Worm (Caenorhabditis elegans) whole organism, L2 larva: ENCODE data around the gene lgc-39.

Experiments
- alr-1 ChIP-seq: fragments of 150-350 bp; optimal IDR thresholded peaks from 2 replicates; lab custom pipeline; 2014; ENCODE audit warnings: missing biosample characterization, missing genetic modification characterization
- ama-1 ChIP-seq: fragments of 150-350 bp; optimal IDR thresholded peaks from 2 replicates; lab custom pipeline; 2018; ENCODE audit warnings: inconsistent platforms
- egl-27 ChIP-seq: sonication (generic microtip); optimal IDR thresholded peaks from 3 replicates; lab custom pipeline; 2017; ENCODE audit warnings: missing biosample characterization, missing genetic modification reagents, missing genetic modification characterization
- elt-3 ChIP-seq: sonication (generic microtip); optimal IDR thresholded peaks from 2 replicates; lab custom pipeline; 2017; ENCODE audit warnings: missing biosample characterization, missing genetic modification characterization
- fos-1 ChIP-seq: fragments of 150-350 bp; optimal IDR thresholded peaks from 2 replicates; lab custom pipeline; 2014; ENCODE audit warnings: missing biosample characterization, missing genetic modification characterization
- lin-39 ChIP-seq: fragments of 150-350 bp; optimal IDR thresholded peaks from 2 replicates; lab custom pipeline; 2014; ENCODE audit warnings: missing biosample characterization, missing genetic modification reagents, missing genetic modification characterization
- mdl-1 ChIP-seq, 2 experiments: fragments of 150-350 bp in 1 of 2; sonication (generic microtip) in 1 of 2; optimal IDR thresholded peaks; 2 replicates each; lab custom pipeline; 2017; ENCODE audit warnings: missing biosample characterization in 2 of 2, missing genetic modification characterization in 2 of 2
- nhr-11 ChIP-seq: fragments of 150-350 bp; optimal IDR thresholded peaks from 2 replicates; lab custom pipeline; 2014; ENCODE audit warnings: missing biosample characterization, missing genetic modification characterization
- nhr-23 ChIP-seq: fragments of 150-350 bp; optimal IDR thresholded peaks from 2 replicates; lab custom pipeline; 2014; ENCODE audit warnings: missing biosample characterization, missing genetic modification reagents, missing genetic modification characterization
- nhr-25 ChIP-seq: fragments of 150-350 bp; sonication (generic microtip); optimal IDR thresholded peaks from 3 replicates; lab custom pipeline; 2014; ENCODE audit warnings: missing biosample characterization, missing genetic modification characterization
- nhr-77 ChIP-seq: fragments of 150-350 bp; optimal IDR thresholded peaks from 2 replicates; lab custom pipeline; 2014; ENCODE audit warnings: missing biosample characterization, missing genetic modification characterization
- sma-9 ChIP-seq, 2 experiments: fragments of 150-350 bp in 1 of 2; sonication (generic microtip) in 1 of 2; optimal IDR thresholded peaks; 2 replicates each; lab custom pipeline; 2014 to 2016; ENCODE audit warnings: missing genetic modification characterization in 2 of 2, mild to moderate bottlenecking in 1 of 2, missing biosample characterization in 1 of 2, missing compliant biosample characterization in 1 of 2, missing genetic modification reagents in 1 of 2, moderate library complexity in 1 of 2
- zag-1 ChIP-seq: fragments of 150-350 bp; optimal IDR thresholded peaks from 2 replicates; lab custom pipeline; 2014; ENCODE audit warnings: missing biosample characterization, missing genetic modification characterization

DNA sequence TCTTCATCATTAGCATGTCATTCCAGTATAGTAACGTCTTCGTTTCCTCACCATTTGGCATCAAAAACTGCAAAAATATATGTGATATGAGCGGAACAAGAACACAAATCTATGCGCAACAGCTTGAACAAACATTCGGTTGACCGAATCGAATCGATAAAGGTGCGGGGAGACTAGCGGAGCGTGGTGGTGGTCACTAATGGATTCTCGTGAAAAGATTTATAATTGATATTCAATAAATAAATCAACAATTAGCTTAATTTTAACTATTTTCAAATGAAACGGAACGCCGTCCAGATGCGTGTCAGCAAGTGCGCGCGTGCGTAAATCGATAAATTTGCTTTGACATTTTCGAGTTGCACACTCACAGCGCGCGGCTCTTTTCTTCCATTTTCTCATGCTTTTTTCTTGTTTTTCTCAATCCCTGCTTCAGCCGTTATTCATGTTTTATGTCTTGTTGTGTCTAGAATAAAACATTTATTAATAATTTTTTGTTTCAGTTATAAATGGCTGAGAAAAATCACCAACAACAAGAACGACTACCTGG lies 45.7 kb downstream of the lgc-39 start, which contains the start of the genes C13F10.8, C13F10.6 and kxd-1:
- TF ChIP-seq egl-27: no peak
- TF ChIP-seq nhr-77 (tag; lab: Kevin White, UChicago): no peak
- TF ChIP-seq fos-1 (tag; lab: Kevin White, UChicago): peak; percentile 5
- TF ChIP-seq zag-1 (tag; lab: Kevin White, UChicago): no peak
- TF ChIP-seq lin-39: no peak
- TF ChIP-seq sma-9 (GFP tag; optimal IDR thresholded peaks at IDR 0.05; lab: Kevin White, UChicago): no peak
- TF ChIP-seq sma-9 (tag; optimal IDR thresholded peaks at IDR 0.05; lab: Kevin White, UChicago): no peak
- no peak for TF ChIP-seq nhr-11 (tag; lab: Kevin White, UChicago)
- no peak for TF ChIP-seq alr-1 (tag; lab: Kevin White, UChicago)
- no peak for TF ChIP-seq nhr-25 (tag; lab: Kevin White, UChicago)
- TF ChIP-seq elt-3 (tag; lab: Kevin White, UChicago): no peak
- TF ChIP-seq mdl-1 (tag; optimal IDR thresholded peaks at IDR 0.05; lab: Kevin White, UChicago): no peak
- TF ChIP-seq nhr-23 (tag; lab: Kevin White, UChicago): no peak
- TF ChIP-seq ama-1: no peak
